Worm (Caenorhabditis elegans): ENCODE data around the gene T20B12.3.

Gene T20B12.3

DNA sequence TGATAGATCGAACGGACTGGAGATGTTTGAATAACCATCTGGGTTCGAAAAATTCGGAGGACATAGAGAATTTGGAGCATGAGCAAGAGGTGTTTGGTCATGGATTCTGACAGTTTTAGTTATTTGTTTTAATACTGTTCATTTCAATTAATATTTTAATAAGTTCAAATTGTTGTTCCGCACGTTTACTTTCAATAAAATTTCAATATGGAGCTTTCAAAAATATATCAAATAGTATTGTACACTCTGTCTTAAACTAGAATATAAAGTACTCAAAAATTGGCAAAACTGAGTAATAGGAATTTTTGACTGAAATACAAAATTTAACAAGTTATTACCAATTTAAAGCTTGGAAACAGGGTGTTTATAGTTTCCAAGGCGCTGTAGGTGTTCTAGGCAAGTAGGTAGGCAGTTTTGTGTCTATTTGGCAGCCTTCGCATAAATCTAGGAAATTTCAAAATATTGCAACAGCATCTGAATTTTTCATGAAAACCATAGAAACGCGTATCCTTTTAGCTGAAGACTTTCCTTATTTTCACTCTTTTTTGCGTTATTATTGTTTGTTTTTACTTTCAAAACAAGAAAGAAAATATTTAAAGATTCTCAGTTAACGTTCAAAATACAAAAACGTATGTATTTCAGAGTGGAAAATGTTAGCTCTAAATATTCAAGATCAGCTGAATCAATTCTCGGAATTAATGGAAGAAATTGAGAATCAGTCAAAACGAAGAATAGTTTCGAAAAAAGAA is 14.7 kb upstream of the T20B12.3 start, which contains the start of the genes T20B12.5 and T20B12.4:
Gene T20B12.5 (minus strand): TSS at position 101 of the 749 bp plus-strand sequence.
Gene T20B12.4 (plus strand): TSS at position 699 of the 749 bp plus-strand sequence.
- TF ChIP-seq ztf-4 (tag; optimal IDR thresholded peaks at IDR 0.05) (no peak), tbx-2 (tag; optimal IDR thresholded peaks at IDR 0.05) (no peak), nfya-1 (tag; optimal IDR thresholded peaks at IDR 0.05; ENCODE audit: insufficient read depth) (no peak), daf-12 (tag; optimal IDR thresholded peaks at IDR 0.05) (no peak), nhr-76 (tag; optimal IDR thresholded peaks at IDR 0.05) (no peak), unc-62 (GFP tag; optimal IDR thresholded peaks at IDR 0.05) (no peak), lin-15B (tag; optimal IDR thresholded peaks at IDR 0.05) (no peak), zag-1 (tag; optimal IDR thresholded peaks at IDR 0.05) (no peak), ceh-28 (tag; optimal IDR thresholded peaks at IDR 0.05) (no peak), egl-5 (tag; optimal IDR thresholded peaks at IDR 0.05) (no peak), mml-1 (tag; optimal IDR thresholded peaks at IDR 0.05) (no peak), ceh-9 (tag; optimal IDR thresholded peaks at IDR 0.05) (no peak), nhr-237 (tag; optimal IDR thresholded peaks at IDR 0.05) (no peak), fos-1 (tag; optimal IDR thresholded peaks at IDR 0.05) (no peak), nhr-28 (tag; optimal IDR thresholded peaks at IDR 0.05) (no peak), nhr-23 (tag; optimal IDR thresholded peaks at IDR 0.05) (no peak)

DNA sequence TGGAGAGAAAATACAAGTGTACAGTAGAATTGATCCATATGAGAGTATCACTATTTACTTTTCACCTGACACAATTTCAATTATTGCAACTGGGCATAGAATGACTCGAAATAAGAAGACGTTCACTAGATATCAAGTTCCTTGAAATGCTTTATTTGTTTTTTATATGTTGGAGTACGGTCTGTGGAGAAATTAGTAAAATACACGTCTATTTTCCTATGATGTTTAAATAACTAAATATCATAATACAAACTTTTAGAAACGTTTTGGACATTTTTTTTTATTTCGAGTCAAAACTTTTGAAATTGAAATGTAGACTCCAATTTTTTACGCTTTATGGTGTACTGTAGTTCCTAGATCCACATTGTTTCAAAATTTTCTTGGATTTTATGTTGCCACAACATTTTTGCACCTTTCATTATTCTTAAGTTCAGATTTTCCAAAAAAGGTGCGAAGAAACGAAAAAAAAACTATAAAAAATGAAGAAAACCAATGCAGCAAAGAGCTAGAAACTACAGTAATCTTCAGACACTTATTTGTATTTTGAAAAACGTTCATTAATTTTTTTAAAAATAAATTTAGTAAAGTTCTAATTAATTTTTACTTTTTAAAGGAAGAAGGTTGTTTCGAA is 12.4 kb upstream of the T20B12.3 start:
- TF ChIP-seq lin-39 (tag; optimal IDR thresholded peaks at IDR 0.05) (no peak), aly-2 (tag; optimal IDR thresholded peaks at IDR 0.05) (no peak), eor-1 (tag; optimal IDR thresholded peaks at IDR 0.05) (no peak), nhr-25 (tag; optimal IDR thresholded peaks at IDR 0.05) (no peak), fkh-2 (tag; optimal IDR thresholded peaks at IDR 0.05) (no peak), ceh-16 (tag; optimal IDR thresholded peaks at IDR 0.05) (no peak), egl-27 (tag; optimal IDR thresholded peaks at IDR 0.05) (no peak), pqm-1 (tag; optimal IDR thresholded peaks at IDR 0.05) (no peak), ceh-28 (tag; optimal IDR thresholded peaks at IDR 0.05) (no peak), nhr-76 (tag; optimal IDR thresholded peaks at IDR 0.05) (no peak), fos-1 (tag; optimal IDR thresholded peaks at IDR 0.05) (no peak), nfya-1 (tag; optimal IDR thresholded peaks at IDR 0.05; ENCODE audit: insufficient read depth) (no peak), fkh-10 (GFP tag; optimal IDR thresholded peaks at IDR 0.05) (no peak), ztf-11 (tag; optimal IDR thresholded peaks at IDR 0.05) (no peak), daf-12 (tag; optimal IDR thresholded peaks at IDR 0.05) (no peak), unc-62 (GFP tag; optimal IDR thresholded peaks at IDR 0.05) (no peak), mdl-1 (tag; optimal IDR thresholded peaks at IDR 0.05) (no peak), ceh-82 (tag; optimal IDR thresholded peaks at IDR 0.05) (no peak), zag-1 (tag; optimal IDR thresholded peaks at IDR 0.05) (no peak), elt-2 (tag; optimal IDR thresholded peaks at IDR 0.05) (peak; percentile 15), hmg-11 (tag; optimal IDR thresholded peaks at IDR 0.05) (no peak), ZK546.5 (tag; optimal IDR thresholded peaks at IDR 0.05) (no peak), nhr-237 (tag; optimal IDR thresholded peaks at IDR 0.05) (no peak), ceh-9 (tag; optimal IDR thresholded peaks at IDR 0.05) (no peak), mml-1 (tag; optimal IDR thresholded peaks at IDR 0.05) (no peak), nhr-11 (tag; optimal IDR thresholded peaks at IDR 0.05) (no peak), elt-3 (tag; optimal IDR thresholded peaks at IDR 0.05) (no peak), nhr-43 (tag; optimal IDR thresholded peaks at IDR 0.05; ENCODE audit: poor library complexity, severe bottlenecking) (peak; percentile 66), jun-1 (tag; optimal IDR thresholded peaks at IDR 0.05) (no peak), nhr-23 (tag; optimal IDR thresholded peaks at IDR 0.05) (peak; percentile 62), lin-15B (tag; optimal IDR thresholded peaks at IDR 0.05) (no peak), lsy-12 (tag; optimal IDR thresholded peaks at IDR 0.05) (peak; percentile 78), pha-4 (tag; optimal IDR thresholded peaks at IDR 0.05) (no peak), sea-2 (GFP tag; optimal IDR thresholded peaks at IDR 0.05) (no peak), snpc-4 (tag; optimal IDR thresholded peaks at IDR 0.05) (no peak), nhr-67 (tag; optimal IDR thresholded peaks at IDR 0.05) (no peak), nhr-28 (tag; optimal IDR thresholded peaks at IDR 0.05) (no peak), R02D3.7 (tag; optimal IDR thresholded peaks at IDR 0.05) (no peak), ama-1 (optimal IDR thresholded peaks at IDR 0.05) (peak; percentile 81), elt-1 (tag; optimal IDR thresholded peaks at IDR 0.05) (no peak), nhr-77 (tag; optimal IDR thresholded peaks at IDR 0.05) (no peak), skn-1 (tag; optimal IDR thresholded peaks at IDR 0.05) (no peak), egl-5 (tag; optimal IDR thresholded peaks at IDR 0.05) (no peak), ztf-4 (tag; optimal IDR thresholded peaks at IDR 0.05) (peak; percentile 32), unc-39 (tag; optimal IDR thresholded peaks at IDR 0.05) (no peak), nhr-12 (tag; optimal IDR thresholded peaks at IDR 0.05) (no peak), tbx-2 (tag; optimal IDR thresholded peaks at IDR 0.05) (no peak)
